Worm (Caenorhabditis elegans) whole organism, mixed stage, embryonic: Measurements from ENCODE around the gene C24H11.5.

Experiments used
- M03D4.4 ChIP-seq: sonication (generic microtip); optimal IDR thresholded peaks from 2 replicates; lab custom pipeline; 2017; ENCODE audit warnings: mild to moderate bottlenecking, missing genetic modification characterization, missing compliant biosample characterization
- ces-1 ChIP-seq: fragments of 150-350 bp; optimal IDR thresholded peaks from 2 replicates; lab custom pipeline; 2014; ENCODE audit warnings: missing biosample characterization, missing genetic modification reagents, missing genetic modification characterization
- elt-3 ChIP-seq: fragments of 150-350 bp; optimal IDR thresholded peaks from 2 replicates; lab custom pipeline; 2014; ENCODE audit warnings: missing biosample characterization, missing genetic modification characterization
- lin-13 ChIP-seq: fragments of 150-350 bp; optimal IDR thresholded peaks from 2 replicates; lab custom pipeline; 2014; ENCODE audit warnings: missing biosample characterization, missing genetic modification characterization
- mep-1 ChIP-seq: fragments of 150-350 bp; optimal IDR thresholded peaks from 2 replicates; lab custom pipeline; 2017; ENCODE audit warnings: missing biosample characterization, missing genetic modification reagents, missing genetic modification characterization, inconsistent platforms
- nhr-237 ChIP-seq: fragments of 150-350 bp; optimal IDR thresholded peaks from 2 replicates; lab custom pipeline; 2014; ENCODE audit warnings: missing biosample characterization, missing genetic modification characterization
- nhr-28 ChIP-seq: fragments of 150-350 bp; optimal IDR thresholded peaks from 2 replicates; lab custom pipeline; 2014; ENCODE audit warnings: missing biosample characterization, missing genetic modification characterization
- nhr-76 ChIP-seq: sonication (generic microtip); optimal IDR thresholded peaks from 2 replicates; lab custom pipeline; 2017; ENCODE audit warnings: missing biosample characterization, missing genetic modification characterization
- pha-4 ChIP-seq: fragments of 150-350 bp; optimal IDR thresholded peaks from 2 replicates; lab custom pipeline; 2018; ENCODE audit warnings: missing biosample characterization, missing genetic modification reagents, missing genetic modification characterization
- sptf-1 ChIP-seq: sonication (generic microtip); optimal IDR thresholded peaks from 2 replicates; lab custom pipeline; 2017; ENCODE audit warnings: mild to moderate bottlenecking, missing genetic modification characterization, moderate library complexity, missing compliant biosample characterization
- unc-62 ChIP-seq: fragments of 150-350 bp; optimal IDR thresholded peaks from 2 replicates; lab custom pipeline; 2014; ENCODE audit warnings: missing biosample characterization, missing genetic modification reagents, missing genetic modification characterization
- ztf-11 ChIP-seq: fragments of 150-350 bp; optimal IDR thresholded peaks from 2 replicates; lab custom pipeline; 2014; ENCODE audit warnings: missing biosample characterization, missing genetic modification characterization

DNA sequence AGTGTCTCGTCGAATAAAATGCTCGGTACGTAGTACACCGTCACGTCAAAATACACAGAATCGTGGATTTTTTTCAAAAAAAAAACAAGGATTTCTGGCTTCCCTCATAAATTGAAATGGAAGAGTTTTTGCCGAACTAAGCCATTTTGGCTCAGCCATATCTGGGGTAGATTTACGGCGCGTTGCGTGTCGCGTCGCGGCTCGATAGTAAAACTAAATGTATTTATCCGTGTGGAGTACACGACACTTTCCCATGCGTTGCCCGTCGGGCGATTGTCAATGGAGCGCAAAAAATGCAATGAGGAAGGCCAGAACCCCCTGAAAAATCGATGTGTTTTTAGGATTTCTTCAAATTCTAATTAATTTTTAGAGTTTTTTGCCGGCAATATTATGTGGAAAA, 29.8 kb upstream of the C24H11.5 start:
- TF ChIP-seq ces-1 (no peak), nhr-237 (tag; lab: Kevin White, UChicago) (no peak), ztf-11 (tag; lab: Kevin White, UChicago) (no peak), unc-62 (GFP tag; lab: Kevin White, UChicago) (no peak), nhr-28 (tag; lab: Kevin White, UChicago) (no peak), mep-1 (no peak), sptf-1 (tag; lab: Kevin White, UChicago) (no peak), pha-4 (tag; lab: Kevin White, UChicago) (no peak), lin-13 (tag; lab: Kevin White, UChicago) (no peak), nhr-76 (tag; lab: Kevin White, UChicago) (no peak), M03D4.4 (tag; lab: Kevin White, UChicago) (no peak), elt-3 (tag; lab: Kevin White, UChicago) (no peak)
